Fruit fly (Drosophila melanogaster) whole organism, pupa: ENCODE data around the gene ND-ACP.

Experiments used
- CG10348 ChIP-seq: fragments of 200-800 bp; sonication (Bioruptor generic); IDR thresholded peaks from 2 replicates; pipeline ENCODE4 v1.3.6; 2022; ENCODE audit warnings: missing biosample characterization, missing genetic modification characterization
- CG12605 ChIP-seq: fragments of 200-800 bp; sonication (Bioruptor generic); IDR thresholded peaks from 2 replicates; pipeline ENCODE4 v1.3.6; 2022; ENCODE audit warnings: missing biosample characterization, missing genetic modification characterization
- CG13204 ChIP-seq: fragments of 200-800 bp; sonication (Bioruptor generic); optimal IDR thresholded peaks from 2 replicates; lab custom pipeline; 2018; ENCODE audit warnings: missing biosample characterization, mild to moderate bottlenecking, missing genetic modification characterization, moderate library complexity
- CG14655 ChIP-seq: fragments of 200-800 bp; sonication (Bioruptor generic); optimal IDR thresholded peaks from 3 replicates; lab custom pipeline; 2017; ENCODE audit warnings: mild to moderate bottlenecking, missing biosample characterization, missing genetic modification reagents, missing genetic modification characterization
- CG15710 ChIP-seq: fragments of 200-800 bp; sonication (Bioruptor generic); optimal IDR thresholded peaks from 2 replicates; lab custom pipeline; 2018; ENCODE audit warnings: missing biosample characterization, mild to moderate bottlenecking, missing genetic modification characterization, moderate library complexity
- CG17806 ChIP-seq: fragments of 200-800 bp; sonication (Bioruptor generic); optimal IDR thresholded peaks from 2 replicates; lab custom pipeline; 2018; ENCODE audit warnings: missing biosample characterization, mild to moderate bottlenecking, missing genetic modification characterization, moderate library complexity
- CG32121 ChIP-seq: fragments of 200-800 bp; sonication (Bioruptor generic); IDR thresholded peaks from 2 replicates; pipeline ENCODE4 v1.3.6; 2022; ENCODE audit warnings: missing biosample characterization, missing genetic modification characterization
- CG34367 ChIP-seq: fragments of 200-800 bp; sonication (Bioruptor generic); optimal IDR thresholded peaks from 2 replicates; lab custom pipeline; 2018; ENCODE audit warnings: missing biosample characterization, mild to moderate bottlenecking, missing genetic modification characterization
- CG4496 ChIP-seq: fragments of 200-800 bp; sonication (Bioruptor generic); IDR thresholded peaks from 3 replicates; pipeline ENCODE4 v1.3.6; 2022; ENCODE audit warnings: missing biosample characterization, missing genetic modification characterization
- CG8159 ChIP-seq: fragments of 200-800 bp; sonication (Bioruptor generic); optimal IDR thresholded peaks from 3 replicates; lab custom pipeline; 2018; ENCODE audit warnings: missing biosample characterization, mild to moderate bottlenecking, missing genetic modification characterization, moderate library complexity
- CG8301 ChIP-seq: fragments of 200-800 bp; sonication (Bioruptor generic); optimal IDR thresholded peaks from 2 replicates; lab custom pipeline; 2018; ENCODE audit warnings: missing biosample characterization, mild to moderate bottlenecking, missing genetic modification characterization
- CG9948 ChIP-seq: fragments of 200-800 bp; sonication (Bioruptor generic); optimal IDR thresholded peaks from 2 replicates; lab custom pipeline; 2018; ENCODE audit warnings: missing biosample characterization, mild to moderate bottlenecking, missing genetic modification characterization, moderate library complexity
- D1 ChIP-seq: fragments of 200-800 bp; sonication (Bioruptor generic); optimal IDR thresholded peaks from 2 replicates; lab custom pipeline; 2018; ENCODE audit warnings: missing biosample characterization, mild to moderate bottlenecking, missing genetic modification characterization, moderate library complexity
- EcR ChIP-seq: fragments of 200-800 bp; sonication (Bioruptor generic); optimal IDR thresholded peaks from 3 replicates; lab custom pipeline; 2019; ENCODE audit warnings: missing biosample characterization, missing genetic modification characterization, mild to moderate bottlenecking, moderate library complexity, missing genetic modification reagents
- Ets98B ChIP-seq: fragments of 200-800 bp; sonication (Bioruptor generic); IDR thresholded peaks from 2 replicates; pipeline ENCODE4 v1.3.6; 2022; ENCODE audit warnings: missing biosample characterization, missing genetic modification characterization
- Pif1A ChIP-seq: fragments of 200-800 bp; sonication (Bioruptor generic); optimal IDR thresholded peaks from 3 replicates; lab custom pipeline; 2016; ENCODE audit warnings: missing biosample characterization, missing genetic modification characterization
- Pif1B ChIP-seq: fragments of 200-800 bp; sonication (Bioruptor generic); optimal IDR thresholded peaks from 3 replicates; lab custom pipeline; 2016; ENCODE audit warnings: missing biosample characterization, missing genetic modification characterization
- Snoo ChIP-seq: fragments of 200-800 bp; sonication (Bioruptor generic); optimal IDR thresholded peaks from 3 replicates; lab custom pipeline; 2017; ENCODE audit warnings: missing biosample characterization, mild to moderate bottlenecking, missing genetic modification characterization, inconsistent platforms
- fd96Ca ChIP-seq: fragments of 200-800 bp; sonication (Bioruptor generic); IDR thresholded peaks from 3 replicates; pipeline ENCODE4 v1.3.6; 2022; ENCODE audit warnings: missing biosample characterization, missing genetic modification characterization
- gl ChIP-seq: fragments of 200-800 bp; sonication (Bioruptor generic); optimal IDR thresholded peaks from 2 replicates; lab custom pipeline; 2018; ENCODE audit warnings: missing biosample characterization, mild to moderate bottlenecking, missing genetic modification characterization
- rn ChIP-seq: fragments of 200-800 bp; sonication (Bioruptor generic); IDR thresholded peaks from 2 replicates; pipeline ENCODE4 v1.3.6; 2022; ENCODE audit warnings: missing biosample characterization, missing genetic modification characterization

Gene ND-ACP

dm6 chr3L:1302234-1302949 lies 27.4 kb upstream of the ND-ACP start, which contains the start of the genes Rac1 and Acat2:
Gene Rac1 (minus strand): TSS chr3L:1302683.
Gene Acat2 (plus strand): TSS chr3L:1302944.
- TF ChIP-seq CG8159 (tag; lab: Kevin White, UChicago) (no peak), CG13204 (GFP tag; lab: Kevin White, UChicago) (no peak), EcR (GFP tag; lab: Kevin White, UChicago) (no peak), Snoo (no peak)
- TF ChIP-seq, all 21 proteins: peak for 0

DNA sequence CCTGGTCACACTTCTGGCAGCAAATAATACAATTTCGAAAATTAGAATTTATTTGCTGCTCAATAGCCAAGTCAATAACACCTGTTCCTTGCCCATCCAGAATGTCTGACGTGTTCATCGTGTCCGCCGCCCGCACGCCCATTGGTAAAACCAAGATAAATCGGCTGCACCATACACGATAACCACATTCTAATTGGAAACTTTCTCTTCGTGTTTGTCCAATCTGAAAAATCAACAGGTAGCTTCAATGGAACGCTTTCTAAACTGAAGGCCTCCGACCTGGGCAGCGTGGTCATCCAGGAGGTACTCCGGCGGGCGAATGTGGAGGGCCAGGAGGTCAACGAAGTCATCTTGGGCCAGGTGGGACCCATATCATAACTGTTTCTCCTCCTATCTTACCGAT lies 26.8 kb upstream of the ND-ACP start:
- TF ChIP-seq Pif1B (no peak), CG14655 (GFP tag; lab: Kevin White, UChicago) (no peak), CG12605 (GFP tag; lab: Robert Waterston, UW) (no peak), CG4496 (no peak), Snoo (no peak), gl (no peak), fd96Ca (GFP tag; lab: Robert Waterston, UW) (no peak), CG8159 (tag; lab: Kevin White, UChicago) (no peak), CG32121 (GFP tag; lab: Robert Waterston, UW) (no peak), EcR (GFP tag; lab: Kevin White, UChicago) (no peak), CG13204 (GFP tag; lab: Kevin White, UChicago) (no peak), CG34367 (tag; lab: Kevin White, UChicago) (no peak), rn (GFP tag; lab: Robert Waterston, UW) (no peak), D1 (tag; lab: Kevin White, UChicago) (no peak), Ets98B (GFP tag; lab: Robert Waterston, UW) (no peak), Pif1A (no peak), CG9948 (tag; lab: Kevin White, UChicago) (no peak)
- TF ChIP-seq, all 21 proteins: peak for 0

dm6 chr3L:1305317-1305716 lies 24.4 kb upstream of the ND-ACP start:
- TF ChIP-seq EcR (GFP tag; lab: Kevin White, UChicago): no peak
- TF ChIP-seq, all 21 proteins: peak for 0

- TF ChIP-seq CG15710 (tag; lab: Kevin White, UChicago) (peak; percentile 23), gl (no peak), CG8301 (tag; lab: Kevin White, UChicago) (no peak), CG4496 (peak; percentile 9; the same call in 1 of the 3 replicates), CG14655 (GFP tag; lab: Kevin White, UChicago) (no peak), rn (GFP tag; lab: Robert Waterston, UW) (no peak), Snoo (no peak), fd96Ca (GFP tag; lab: Robert Waterston, UW) (peak; percentile 49; the same call in 1 of the 3 replicates), Ets98B (GFP tag; lab: Robert Waterston, UW) (peak; percentile 41), CG32121 (GFP tag; lab: Robert Waterston, UW) (peak; percentile 13; the same call in 1 of the 2 replicates), D1 (tag; lab: Kevin White, UChicago) (no peak), CG9948 (tag; lab: Kevin White, UChicago) (no peak), CG34367 (tag; lab: Kevin White, UChicago) (no peak), Pif1A (no peak), Pif1B (no peak), CG12605 (GFP tag; lab: Robert Waterston, UW) (no peak), CG10348 (no peak), CG13204 (GFP tag; lab: Kevin White, UChicago) (no peak), CG17806 (tag; lab: Kevin White, UChicago) (no peak), CG8159 (tag; lab: Kevin White, UChicago) (no peak), EcR (GFP tag; lab: Kevin White, UChicago) (peak; percentile 25)
Measured at dm6 chr3L:1307005-1307632, 22.6 kb upstream of the ND-ACP start, which contains the start of the genes Ctr9 and Nt5a. Gene Ctr9 (plus strand): TSS chr3L:1307224. Gene Nt5a (minus strand): TSS chr3L:1307418.

DNA sequence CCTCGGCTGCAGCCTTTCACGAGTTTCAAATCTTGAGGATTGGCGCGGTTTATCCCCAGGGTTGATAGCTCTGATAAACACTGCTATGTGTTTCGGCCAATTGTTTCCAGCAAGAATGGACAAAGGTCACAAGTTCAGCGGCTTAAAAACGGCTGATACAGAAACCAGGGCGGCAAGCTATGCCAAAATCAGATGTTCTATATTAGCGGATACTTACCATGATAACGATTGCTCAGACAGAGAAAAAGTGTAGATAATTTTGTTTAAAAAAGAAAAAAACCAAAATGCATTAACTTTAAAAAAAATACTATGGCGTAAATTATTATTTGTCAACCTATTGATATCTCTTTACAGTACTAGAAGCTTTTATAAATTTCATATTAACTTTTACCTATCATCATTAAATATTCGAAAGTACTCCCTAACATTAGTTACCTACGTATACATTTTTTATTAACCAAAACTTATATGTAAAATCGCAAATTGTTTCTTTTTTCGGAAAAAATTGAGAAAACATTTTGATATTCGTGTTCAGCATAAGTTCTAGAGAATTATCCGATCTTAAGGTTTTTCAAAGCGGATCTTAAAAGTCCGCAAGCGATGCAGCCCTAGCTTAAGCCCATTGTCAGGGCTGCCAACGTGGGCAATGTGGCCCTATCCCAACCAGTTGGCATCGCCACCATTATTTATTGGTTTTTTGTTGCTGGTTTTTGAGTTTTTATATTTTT lies 16.5 kb upstream of the ND-ACP start, which contains the start of the genes sturkopf and Herc4:
Gene sturkopf (minus strand): TSS at position 339 of the 728 bp plus-strand sequence.
Gene Herc4 (plus strand): TSS at position 658 of the 728 bp plus-strand sequence.
- TF ChIP-seq EcR (GFP tag; lab: Kevin White, UChicago): peak; percentile 68
- no peak for TF ChIP-seq rn (GFP tag; lab: Robert Waterston, UW)
- peak; percentile 68 for TF ChIP-seq CG8159 (tag; lab: Kevin White, UChicago)
- TF ChIP-seq gl: no peak
- no peak for TF ChIP-seq Pif1B
- TF ChIP-seq CG4496: peak; percentile 59; the same call in 2 of the 3 replicates
- TF ChIP-seq CG8301 (tag; lab: Kevin White, UChicago): peak; percentile 63
- TF ChIP-seq CG9948 (tag; lab: Kevin White, UChicago): peak; percentile 64
- peak; percentile 60 for TF ChIP-seq fd96Ca (GFP tag; lab: Robert Waterston, UW)
- no peak for TF ChIP-seq Pif1A
- TF ChIP-seq CG14655 (GFP tag; lab: Kevin White, UChicago): no peak
- TF ChIP-seq CG32121 (GFP tag; lab: Robert Waterston, UW): 0 out of 2 replicates have a peak, but pooled peaks have one; percentile 24
- TF ChIP-seq CG34367 (tag; lab: Kevin White, UChicago): peak; percentile 39
- no peak for TF ChIP-seq D1 (tag; lab: Kevin White, UChicago)
- TF ChIP-seq CG17806 (tag; lab: Kevin White, UChicago): peak; percentile 18
- TF ChIP-seq CG10348: no peak
- TF ChIP-seq CG15710 (tag; lab: Kevin White, UChicago): peak; percentile 75
- no peak for TF ChIP-seq CG13204 (GFP tag; lab: Kevin White, UChicago)
- TF ChIP-seq Snoo: peak; percentile 90
- TF ChIP-seq Ets98B (GFP tag; lab: Robert Waterston, UW): peak; percentile 44
- TF ChIP-seq CG12605 (GFP tag; lab: Robert Waterston, UW): peak; percentile 54
